Fruit fly (Drosophila melanogaster): ENCODE data around the gene RpL17.

RpL17 gene

DNA sequence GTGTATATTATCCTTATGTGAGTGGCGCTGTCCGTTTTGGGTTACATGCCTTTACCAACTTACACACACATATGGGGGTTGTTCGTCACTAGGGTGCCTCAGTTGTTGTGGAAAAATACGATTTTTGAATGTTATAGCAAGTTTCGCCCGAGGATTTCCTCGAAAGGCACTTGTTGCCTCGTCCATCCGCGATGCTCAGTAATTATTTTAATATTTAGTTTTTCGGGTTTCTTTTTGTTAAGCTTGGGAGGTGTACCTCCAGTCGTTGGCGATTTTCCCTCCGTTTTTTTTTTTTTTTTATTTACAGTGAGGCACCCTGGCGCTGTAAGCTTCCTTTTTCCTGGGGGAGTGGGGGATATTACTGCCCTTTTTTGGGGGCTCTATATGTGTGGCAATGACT lies 47.6 kb downstream of the RpL17 start (continued):
- peak; percentile 72 for TF ChIP-seq CG8924 (tag; optimal IDR thresholded peaks at IDR 0.05)
- TF ChIP-seq her (GFP tag; optimal IDR thresholded peaks at IDR 0.05) = peak; percentile 44
- TF ChIP-seq CG10209 (GFP tag; optimal IDR thresholded peaks at IDR 0.05) = peak; percentile 53
- TF ChIP-seq ERR (GFP tag; optimal IDR thresholded peaks at IDR 0.05) = peak; percentile 18
- TF ChIP-seq CG1024 (GFP tag; IDR thresholded peaks at IDR 0.05) = peak; percentile 44; the same call in 1 of the 2 replicates
- 0 out of 2 replicates have a peak, but pooled peaks have one; percentile 38 for TF ChIP-seq rib (GFP tag; IDR thresholded peaks at IDR 0.05)
- TF ChIP-seq CG5245 (GFP tag; optimal IDR thresholded peaks at IDR 0.05) = no peak
- no peak for TF ChIP-seq oc (tag; optimal IDR thresholded peaks at IDR 0.05)
- 0 out of 3 replicates have a peak, but pooled peaks have one; percentile 29 for TF ChIP-seq CG11093 (GFP tag; IDR thresholded peaks at IDR 0.05)
- TF ChIP-seq Mes4 (GFP tag; optimal IDR thresholded peaks at IDR 0.05) = peak; percentile 44
- TF ChIP-seq Med (GFP tag) = peak; percentile 86
- no peak for TF ChIP-seq bbx (GFP tag; IDR thresholded peaks at IDR 0.05; ENCODE audit: partially characterized antibody)
- peak; percentile 94 for TF ChIP-seq CG18599 (GFP tag; optimal IDR thresholded peaks at IDR 0.05)
- peak; percentile 61 for TF ChIP-seq NC2β (GFP tag; optimal IDR thresholded peaks at IDR 0.05)
- peak; percentile 41 to 59 for TF ChIP-seq chif (GFP tag; optimal IDR thresholded peaks at IDR 0.05)
- TF ChIP-seq dmrt11E (tag; optimal IDR thresholded peaks at IDR 0.05) = peak; percentile 34
- peak; percentile 67; the same call in 1 of the 2 replicates for TF ChIP-seq Xrp1 (GFP tag; IDR thresholded peaks at IDR 0.05)
- TF ChIP-seq corto (GFP tag; optimal IDR thresholded peaks at IDR 0.05) = no peak
- no peak for TF ChIP-seq CG8478 (optimal IDR thresholded peaks at IDR 0.05)
- TF ChIP-seq cg (GFP tag; optimal IDR thresholded peaks at IDR 0.05) = peak; percentile 35
- peak; percentile 88 for TF ChIP-seq CG17568 (GFP tag; optimal IDR thresholded peaks at IDR 0.05)
- TF ChIP-seq ken (GFP tag; IDR thresholded peaks at IDR 0.05) = peak; percentile 70
- TF ChIP-seq CG3163 (GFP tag; optimal IDR thresholded peaks at IDR 0.05) = peak; percentile 18
- peak; percentile 43 for TF ChIP-seq sqz (GFP tag; optimal IDR thresholded peaks at IDR 0.05)
- no peak for TF ChIP-seq CG17186 (GFP tag; optimal IDR thresholded peaks at IDR 0.05)
- no peak for TF ChIP-seq Dp (GFP tag; optimal IDR thresholded peaks at IDR 0.05)
- peak; percentile 25 for TF ChIP-seq CG6654 (GFP tag; optimal IDR thresholded peaks at IDR 0.05)
- TF ChIP-seq CG12071 (GFP tag; optimal IDR thresholded peaks at IDR 0.05) = peak; percentile 39
- no peak for TF ChIP-seq NC2α (GFP tag; optimal IDR thresholded peaks at IDR 0.05)
- TF ChIP-seq Sox100B (GFP tag; optimal IDR thresholded peaks at IDR 0.05) = peak; percentile 63
- peak; percentile 80 for TF ChIP-seq CG13424 (tag; optimal IDR thresholded peaks at IDR 0.05)
- TF ChIP-seq zfh1 (GFP tag; IDR thresholded peaks at IDR 0.05) = peak; percentile 52; the same call in 1 of the 3 replicates
- peak; percentile 44 for TF ChIP-seq CG12104 (GFP tag; optimal IDR thresholded peaks at IDR 0.05)
- no peak for TF ChIP-seq CG12236 (GFP tag; optimal IDR thresholded peaks at IDR 0.05)
- TF ChIP-seq CG10321 (GFP tag; IDR thresholded peaks at IDR 0.05) = 0 out of 2 replicates have a peak, but pooled peaks have one; percentile 33
- TF ChIP-seq Ssrp (tag; optimal IDR thresholded peaks at IDR 0.05) = peak; percentile 30
- peak; percentile 45 for TF ChIP-seq salm (tag; optimal IDR thresholded peaks at IDR 0.05)
- peak; percentile 48 for TF ChIP-seq crc (GFP tag; optimal IDR thresholded peaks at IDR 0.05)
- TF ChIP-seq peb (GFP tag; IDR thresholded peaks at IDR 0.05) = no peak
- TF ChIP-seq Drgx (GFP tag; IDR thresholded peaks at IDR 0.05) = peak; percentile 76
- TF ChIP-seq CG11247 (GFP tag; IDR thresholded peaks at IDR 0.05) = peak; percentile 41; the same call in 1 of the 2 replicates
- TF ChIP-seq trem (tag; optimal IDR thresholded peaks at IDR 0.05) = peak; percentile 12
- peak; percentile 86 for TF ChIP-seq CG2678 (tag; optimal IDR thresholded peaks at IDR 0.05)
- peak; percentile 89 for TF ChIP-seq lab (GFP tag; optimal IDR thresholded peaks at IDR 0.05)
- peak in 1 of 2 experiments; percentile 8 for TF ChIP-seq Hr78 (GFP tag; optimal IDR thresholded peaks at IDR 0.05)
- no peak for TF ChIP-seq CG10565 (GFP tag; optimal IDR thresholded peaks at IDR 0.05)
- no peak for TF ChIP-seq Dip2 (GFP tag; IDR thresholded peaks at IDR 0.05)
- no peak for TF ChIP-seq fd64A (GFP tag; optimal IDR thresholded peaks at IDR 0.05)
- TF ChIP-seq Hand (GFP tag; optimal IDR thresholded peaks at IDR 0.05) = peak; percentile 90
- TF ChIP-seq ttk (GFP tag; IDR thresholded peaks at IDR 0.05) = peak; percentile 47; the same call in 1 of the 2 replicates

All from whole organism, embryonic.